Worm (Caenorhabditis elegans) whole organism, L1 larva: ENCODE results near the gene col-184.

Source experiments
- C04F5.9 ChIP-seq: sonication (generic microtip); optimal IDR thresholded peaks from 2 replicates; lab custom pipeline; 2016; ENCODE audit warnings: missing genetic modification characterization, missing compliant biosample characterization
- C16A3.4 ChIP-seq: fragments of 150-350 bp; optimal IDR thresholded peaks from 2 replicates; lab custom pipeline; 2014; ENCODE audit warnings: missing biosample characterization, missing genetic modification characterization
- C34B4.2 ChIP-seq: sonication (generic microtip); optimal IDR thresholded peaks from 2 replicates; lab custom pipeline; 2017; ENCODE audit warnings: mild to moderate bottlenecking, missing genetic modification characterization, missing compliant biosample characterization
- Y116A8C.19 ChIP-seq: sonication (generic microtip); optimal IDR thresholded peaks from 2 replicates; lab custom pipeline; 2016; ENCODE audit warnings: missing compliant biosample characterization, missing genetic modification characterization, borderline replicate concordance
- alr-1 ChIP-seq: fragments of 200-800 bp; sonication (Bioruptor generic); optimal IDR thresholded peaks from 2 replicates; lab custom pipeline; 2018; ENCODE audit warnings: borderline replicate concordance, mild to moderate bottlenecking, missing genetic modification characterization, missing compliant biosample characterization
- ama-1 ChIP-seq: fragments of 150-350 bp; optimal IDR thresholded peaks from 2 replicates; lab custom pipeline; 2014
- blmp-1 ChIP-seq: fragments of 150-350 bp; optimal IDR thresholded peaks from 2 replicates; lab custom pipeline; 2014; ENCODE audit warnings: missing biosample characterization, missing genetic modification characterization
- ceh-82 ChIP-seq, 3 experiments: fragments of 150-350 bp in 1 of 3; sonication (generic microtip) in 2 of 3; optimal IDR thresholded peaks; 2 replicates each; lab custom pipeline; 2014 to 2017; ENCODE audit warnings: missing biosample characterization in 3 of 3, missing genetic modification characterization in 3 of 3
- ceh-88 ChIP-seq: fragments of 200-800 bp; sonication (Bioruptor generic); IDR thresholded peaks from 2 replicates; pipeline ENCODE4 v1.3.6; 2022; ENCODE audit warnings: missing genetic modification characterization, missing compliant biosample characterization
- ceh-90 ChIP-seq: sonication (generic microtip); optimal IDR thresholded peaks from 2 replicates; lab custom pipeline; 2016; ENCODE audit warnings: missing genetic modification characterization, missing compliant biosample characterization
- dpl-1 ChIP-seq, 3 experiments: fragments of 150-350 bp in 2 of 3; sonication (generic microtip) in 1 of 3; optimal IDR thresholded peaks; 2 replicates each; lab custom pipeline; 2014 to 2017; ENCODE audit warnings: missing biosample characterization in 3 of 3, missing genetic modification characterization in 3 of 3, missing genetic modification reagents in 3 of 3
- dsc-1 ChIP-seq: sonication (generic microtip); optimal IDR thresholded peaks from 2 replicates; lab custom pipeline; 2016; ENCODE audit warnings: mild to moderate bottlenecking, missing genetic modification characterization, missing compliant biosample characterization
- efl-1 ChIP-seq, 4 experiments: fragments of 150-350 bp; optimal IDR thresholded peaks in 3 of 4; peaks in 1 of 4; 1 replicate in 1 of 4; 2 replicates in 3 of 4; lab custom pipeline; 2014; ENCODE audit warnings: missing biosample characterization in 2 of 4, missing genetic modification characterization in 2 of 4, missing genetic modification reagents in 2 of 4
- egl-13 ChIP-seq: sonication (generic microtip); optimal IDR thresholded peaks from 2 replicates; lab custom pipeline; 2016; ENCODE audit warnings: missing genotype, missing genetic modification reagents, missing genetic modification characterization, missing compliant biosample characterization
- egl-27 ChIP-seq, 2 experiments: fragments of 150-350 bp in 1 of 2; sonication (generic microtip); optimal IDR thresholded peaks; 3 replicates each; lab custom pipeline; 2017 to 2018; ENCODE audit warnings: missing biosample characterization in 2 of 2, missing genetic modification characterization in 2 of 2, missing genetic modification reagents in 2 of 2
- elt-2 ChIP-seq: sonication (generic microtip); optimal IDR thresholded peaks from 2 replicates; lab custom pipeline; 2016; ENCODE audit warnings: missing genetic modification characterization, mild to moderate bottlenecking, inconsistent platforms, missing compliant biosample characterization, missing genetic modification reagents
- fkh-4 ChIP-seq: sonication (generic microtip); optimal IDR thresholded peaks from 2 replicates; lab custom pipeline; 2016; ENCODE audit warnings: missing compliant biosample characterization, missing genetic modification characterization, borderline replicate concordance
- grh-1 ChIP-seq: fragments of 200-800 bp; sonication (Bioruptor generic); IDR thresholded peaks from 2 replicates; pipeline ENCODE4 v1.3.6; 2022; ENCODE audit warnings: missing genetic modification reagents, missing genetic modification characterization, missing compliant biosample characterization
- hlh-4 ChIP-seq: sonication (generic microtip); optimal IDR thresholded peaks from 2 replicates; lab custom pipeline; 2016; ENCODE audit warnings: mild to moderate bottlenecking, missing genetic modification characterization, missing compliant biosample characterization
- isw-1 ChIP-seq: fragments of 200-800 bp; sonication (Bioruptor generic); IDR thresholded peaks from 2 replicates; pipeline ENCODE4 v1.3.6; 2022; ENCODE audit warnings: missing genetic modification characterization, missing compliant biosample characterization
- jun-1 ChIP-seq: fragments of 150-350 bp; optimal IDR thresholded peaks from 2 replicates; lab custom pipeline; 2014; ENCODE audit warnings: missing biosample characterization, missing genetic modification reagents, missing genetic modification characterization
- lin-39 ChIP-seq: fragments of 150-350 bp; optimal IDR thresholded peaks from 2 replicates; lab custom pipeline; 2014; ENCODE audit warnings: missing biosample characterization, missing genetic modification reagents, missing genetic modification characterization
- mef-2 ChIP-seq: fragments of 150-350 bp; optimal IDR thresholded peaks from 2 replicates; lab custom pipeline; 2014; ENCODE audit warnings: missing biosample characterization, missing genetic modification characterization
- mep-1 ChIP-seq: fragments of 150-350 bp; optimal IDR thresholded peaks from 2 replicates; lab custom pipeline; 2014; ENCODE audit warnings: missing biosample characterization, missing genetic modification characterization
- nhr-12 ChIP-seq: sonication (generic microtip); optimal IDR thresholded peaks from 2 replicates; lab custom pipeline; 2017; ENCODE audit warnings: missing biosample characterization, missing genetic modification characterization
- nhr-28 ChIP-seq: fragments of 150-350 bp; optimal IDR thresholded peaks from 2 replicates; lab custom pipeline; 2014; ENCODE audit warnings: missing biosample characterization, missing genetic modification characterization
- nhr-47 ChIP-seq: sonication (generic microtip); optimal IDR thresholded peaks from 2 replicates; lab custom pipeline; 2016; ENCODE audit warnings: mild to moderate bottlenecking, missing genetic modification characterization, moderate library complexity, missing compliant biosample characterization
- nhr-71 ChIP-seq: sonication (generic microtip); optimal IDR thresholded peaks from 2 replicates; lab custom pipeline; 2016; ENCODE audit warnings: mild to moderate bottlenecking, missing genetic modification characterization, moderate library complexity, missing compliant biosample characterization
- nhr-76 ChIP-seq: sonication (generic microtip); optimal IDR thresholded peaks from 2 replicates; lab custom pipeline; 2017; ENCODE audit warnings: missing biosample characterization, missing genetic modification characterization
- nhr-84 ChIP-seq: sonication (generic microtip); optimal IDR thresholded peaks from 2 replicates; lab custom pipeline; 2017; ENCODE audit warnings: missing biosample characterization, missing genetic modification characterization
- nhr-90 ChIP-seq: sonication (generic microtip); optimal IDR thresholded peaks from 2 replicates; lab custom pipeline; 2016; ENCODE audit warnings: mild to moderate bottlenecking, missing genetic modification characterization, missing compliant biosample characterization; ENCODE audit not compliant: poor library complexity
- rnt-1 ChIP-seq: sonication (generic microtip); optimal IDR thresholded peaks from 2 replicates; lab custom pipeline; 2016; ENCODE audit warnings: mild to moderate bottlenecking, missing genetic modification characterization, moderate library complexity, missing compliant biosample characterization
- snpc-4 ChIP-seq: fragments of 150-350 bp; optimal IDR thresholded peaks from 2 replicates; lab custom pipeline; 2014; ENCODE audit warnings: missing biosample characterization, missing genetic modification characterization
- sox-4 ChIP-seq: sonication (generic microtip); optimal IDR thresholded peaks from 2 replicates; lab custom pipeline; 2016; ENCODE audit warnings: missing genetic modification characterization, missing compliant biosample characterization
- sptf-1 ChIP-seq: fragments of 150-350 bp; optimal IDR thresholded peaks from 2 replicates; lab custom pipeline; 2014; ENCODE audit warnings: missing biosample characterization, missing genetic modification characterization
- sup-37 ChIP-seq: fragments of 200-800 bp; sonication (Bioruptor generic); optimal IDR thresholded peaks from 2 replicates; lab custom pipeline; 2018; ENCODE audit warnings: mild to moderate bottlenecking, missing genetic modification characterization, missing compliant biosample characterization
- swsn-7 ChIP-seq: sonication (generic microtip); optimal IDR thresholded peaks from 2 replicates; lab custom pipeline; 2016; ENCODE audit warnings: missing genetic modification characterization, missing compliant biosample characterization
- tlp-1 ChIP-seq: fragments of 150-350 bp; optimal IDR thresholded peaks from 2 replicates; lab custom pipeline; 2014; ENCODE audit warnings: missing biosample characterization, missing genetic modification characterization
- unc-130 ChIP-seq: fragments of 150-350 bp; optimal IDR thresholded peaks from 2 replicates; lab custom pipeline; 2017; ENCODE audit warnings: missing biosample characterization, missing genetic modification characterization, inconsistent platforms
- unc-30 ChIP-seq: sonication (generic microtip); optimal IDR thresholded peaks from 2 replicates; lab custom pipeline; 2017; ENCODE audit warnings: missing biosample characterization, missing genetic modification characterization
- unc-62 ChIP-seq: fragments of 150-350 bp; optimal IDR thresholded peaks from 2 replicates; lab custom pipeline; 2014; ENCODE audit warnings: missing biosample characterization, missing genetic modification reagents, missing genetic modification characterization
- vab-15 ChIP-seq: sonication (generic microtip); optimal IDR thresholded peaks from 2 replicates; lab custom pipeline; 2017; ENCODE audit warnings: missing genotype, mild to moderate bottlenecking, missing genetic modification characterization, missing compliant biosample characterization
- zip-4 ChIP-seq: fragments of 200-800 bp; sonication (Bioruptor generic); optimal IDR thresholded peaks from 2 replicates; lab custom pipeline; 2018; ENCODE audit warnings: mild to moderate bottlenecking, missing genetic modification characterization, moderate library complexity, missing compliant biosample characterization

The col-184 gene

ce11 chrX:13442446-13442845 is 26.8 kb upstream of the col-184 start (continued):
- peak; percentile 57 for TF ChIP-seq jun-1 (tag; lab: Kevin White, UChicago)
- TF ChIP-seq sup-37 (GFP tag; lab: Kevin White, UChicago), result no peak
- TF ChIP-seq unc-30 (tag; lab: Kevin White, UChicago), result no peak
- TF ChIP-seq C16A3.4, result peak; percentile 58
- peak; percentile 30; the same call in 1 of the 2 replicates for TF ChIP-seq ceh-88 (GFP tag; lab: Robert Waterston, UW)
- TF ChIP-seq lin-39, result no peak
- peak; percentile 11; the same call in 1 of the 2 replicates for TF ChIP-seq isw-1 (GFP tag; lab: Robert Waterston, UW)
- no peak for TF ChIP-seq efl-1 (optimal IDR thresholded peaks at IDR 0.05; lab: Kevin White, UChicago)
- TF ChIP-seq efl-1 (GFP tag; optimal IDR thresholded peaks at IDR 0.05 in 1 of 2; lab: Kevin White, UChicago), result peak in 1 of 2 experiments; percentile 41
- no peak for TF ChIP-seq snpc-4 (tag; lab: Kevin White, UChicago)
- no peak for TF ChIP-seq blmp-1
- TF ChIP-seq sptf-1 (tag; lab: Kevin White, UChicago), result no peak
- TF ChIP-seq egl-13 (tag; lab: Kevin White, UChicago), result peak; percentile 43
- TF ChIP-seq dpl-1 (GFP tag; optimal IDR thresholded peaks at IDR 0.05; lab: Kevin White, UChicago), result no peak
- peak; percentile 79 for TF ChIP-seq nhr-47
- TF ChIP-seq swsn-7 (tag; lab: Kevin White, UChicago), result peak; percentile 24
- TF ChIP-seq ceh-82 (tag; optimal IDR thresholded peaks at IDR 0.05; lab: Kevin White, UChicago), result peak; percentile 9 to 48 (median 45)

- TF ChIP-seq mef-2 (tag; lab: Kevin White, UChicago) (no peak), egl-27 (tag; optimal IDR thresholded peaks at IDR 0.05; lab: Kevin White, UChicago) (no peak), rnt-1 (tag; lab: Kevin White, UChicago) (no peak), dpl-1 (GFP tag; optimal IDR thresholded peaks at IDR 0.05; lab: Kevin White, UChicago) (no peak), nhr-84 (tag; lab: Kevin White, UChicago) (no peak), nhr-28 (tag; lab: Kevin White, UChicago) (no peak), C34B4.2 (tag; lab: Kevin White, UChicago) (no peak), sup-37 (GFP tag; lab: Kevin White, UChicago) (no peak)
Observed at ce11 chrX:13443283-13443682, 26.0 kb upstream of the col-184 start.

- TF ChIP-seq nhr-47 (no peak), sox-4 (no peak), mep-1 (tag; lab: Kevin White, UChicago) (no peak), vab-15 (tag; lab: Kevin White, UChicago) (no peak), unc-130 (no peak), hlh-4 (no peak), nhr-90 (tag; lab: Kevin White, UChicago) (no peak), dsc-1 (no peak), alr-1 (tag; lab: Kevin White, UChicago) (no peak), snpc-4 (tag; lab: Kevin White, UChicago) (no peak), fkh-4 (tag; lab: Kevin White, UChicago) (no peak), elt-2 (tag; lab: Kevin White, UChicago) (no peak), unc-62 (GFP tag; lab: Kevin White, UChicago) (no peak), ceh-90 (tag; lab: Kevin White, UChicago) (no peak), nhr-12 (tag; lab: Kevin White, UChicago) (no peak)
- TF ChIP-seq, all 84 proteins: peak for 0
Observed at ce11 chrX:13444267-13444666, 25.0 kb upstream of the col-184 start.

- no peak for TF ChIP-seq blmp-1
- TF ChIP-seq nhr-71 (tag; lab: Kevin White, UChicago), result no peak
- no peak for TF ChIP-seq ama-1
- no peak for TF ChIP-seq vab-15 (tag; lab: Kevin White, UChicago)
- TF ChIP-seq egl-13 (tag; lab: Kevin White, UChicago), result no peak
- no peak for TF ChIP-seq Y116A8C.19 (tag; lab: Kevin White, UChicago)
- TF ChIP-seq grh-1 (GFP tag; lab: Robert Waterston, UW), result no peak
- no peak for TF ChIP-seq zip-4 (GFP tag; lab: Kevin White, UChicago)
- no peak for TF ChIP-seq C04F5.9 (tag; lab: Kevin White, UChicago)
- TF ChIP-seq dpl-1 (GFP tag; optimal IDR thresholded peaks at IDR 0.05; lab: Kevin White, UChicago), result no peak
- no peak for TF ChIP-seq tlp-1 (tag; lab: Kevin White, UChicago)
- TF ChIP-seq nhr-76, result no peak
- TF ChIP-seq, all 84 proteins: peak for 0
Observed at ce11 chrX:13446418-13446817, 22.8 kb upstream of the col-184 start, which contains the start of gene set-8. Gene set-8 (plus strand): TSS chrX:13446718.
